Worm (Caenorhabditis elegans) whole organism, L4 larva: ENCODE results near the gene F23F1.4.

Source experiments
- ama-1 ChIP-seq: fragments of 150-350 bp; optimal IDR thresholded peaks from 2 replicates; lab custom pipeline; 2014; ENCODE audit warnings: inconsistent platforms, mixed read lengths
- ceh-82 ChIP-seq: sonication (generic microtip); optimal IDR thresholded peaks from 2 replicates; lab custom pipeline; 2017; ENCODE audit warnings: missing biosample characterization, missing genetic modification characterization
- egl-43 ChIP-seq: fragments of 200-800 bp; sonication (Bioruptor generic); IDR thresholded peaks from 2 replicates; pipeline ENCODE4 v1.3.6; 2022; ENCODE audit warnings: missing genetic modification reagents, missing genetic modification characterization, missing compliant biosample characterization
- lin-13 ChIP-seq: fragments of 150-350 bp; optimal IDR thresholded peaks from 2 replicates; lab custom pipeline; 2014; ENCODE audit warnings: missing biosample characterization, missing genetic modification reagents, missing genetic modification characterization
- lin-29 ChIP-seq: fragments of 200-800 bp; sonication (Bioruptor generic); IDR thresholded peaks from 2 replicates; pipeline ENCODE4 v1.3.6; 2022; ENCODE audit warnings: missing genetic modification reagents, missing genetic modification characterization, missing compliant biosample characterization
- lir-3 ChIP-seq: sonication (generic microtip); optimal IDR thresholded peaks from 2 replicates; lab custom pipeline; 2016; ENCODE audit warnings: mild to moderate bottlenecking, missing genetic modification characterization, missing compliant biosample characterization
- nhr-11 ChIP-seq: fragments of 150-350 bp; optimal IDR thresholded peaks from 2 replicates; lab custom pipeline; 2014; ENCODE audit warnings: missing biosample characterization, missing genetic modification characterization
- nhr-28 ChIP-seq: fragments of 150-350 bp; optimal IDR thresholded peaks from 2 replicates; lab custom pipeline; 2014; ENCODE audit warnings: missing biosample characterization, missing genetic modification characterization
- pqm-1 ChIP-seq: sonication (generic microtip); optimal IDR thresholded peaks from 2 replicates; lab custom pipeline; 2017; ENCODE audit warnings: missing biosample characterization, missing genetic modification characterization
- set-16 ChIP-seq: fragments of 200-800 bp; sonication (Bioruptor generic); IDR thresholded peaks from 2 replicates; pipeline ENCODE4 v1.3.6; 2022; ENCODE audit warnings: missing genetic modification reagents, missing genetic modification characterization, missing compliant biosample characterization
- skn-1 ChIP-seq: fragments of 150-350 bp; optimal IDR thresholded peaks from 2 replicates; lab custom pipeline; 2014; ENCODE audit warnings: missing biosample characterization, missing genetic modification characterization
- unc-39 ChIP-seq: sonication (generic microtip); optimal IDR thresholded peaks from 2 replicates; lab custom pipeline; 2017; ENCODE audit warnings: missing biosample characterization, missing genetic modification characterization

ce11 chrII:61013-61412 is 32.8 kb upstream of the F23F1.4 start, which contains the start of gene C23H3.2:
- no peak for TF ChIP-seq lin-13 (GFP tag; lab: Kevin White, UChicago)
- no peak for TF ChIP-seq ceh-82 (tag; lab: Kevin White, UChicago)
- no peak for TF ChIP-seq pqm-1
- no peak for TF ChIP-seq skn-1 (tag; lab: Kevin White, UChicago)
- no peak for TF ChIP-seq egl-43 (GFP tag; lab: Robert Waterston, UW)
- no peak for TF ChIP-seq nhr-11 (tag; lab: Kevin White, UChicago)
- no peak for TF ChIP-seq unc-39 (tag; lab: Kevin White, UChicago)
- TF ChIP-seq nhr-28 (tag; lab: Kevin White, UChicago): no peak
- no peak for TF ChIP-seq ama-1 (lab: Kevin White, UChicago)
- no peak for TF ChIP-seq set-16 (GFP tag; lab: Robert Waterston, UW)
- TF ChIP-seq lin-29: no peak
- no peak for TF ChIP-seq lir-3 (tag; lab: Kevin White, UChicago)
